Worm (Caenorhabditis elegans): Measurements from ENCODE around the gene fbxb-61.

DNA sequence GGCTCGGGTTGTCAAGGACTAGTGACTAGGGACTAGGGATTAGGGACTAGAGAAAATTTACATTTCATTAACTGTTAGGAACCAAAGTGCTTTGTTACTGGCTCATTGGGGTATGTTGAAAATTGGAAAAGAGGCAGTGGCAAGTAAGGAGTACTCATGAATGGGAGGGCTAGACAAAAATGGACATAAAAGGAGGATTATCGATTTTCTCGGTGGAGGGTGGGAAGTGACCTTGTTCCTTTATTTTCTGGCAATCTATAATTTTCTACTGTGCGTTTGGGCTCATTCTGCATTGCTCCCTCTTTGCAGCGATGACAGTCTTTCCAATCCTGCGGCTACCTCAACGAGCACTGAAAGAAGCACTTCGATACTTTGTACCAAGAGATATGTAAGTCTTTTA lies 6.4 kb upstream of the fbxb-61 start, which contains the start of gene fbxb-60:
- TF ChIP-seq ama-1 (optimal IDR thresholded peaks at IDR 0.05) (no peak), unc-62 (GFP tag; optimal IDR thresholded peaks at IDR 0.05) (no peak), sem-4 (tag; optimal IDR thresholded peaks at IDR 0.05) (no peak), skn-1 (tag; optimal IDR thresholded peaks at IDR 0.05) (no peak), elt-1 (tag; optimal IDR thresholded peaks at IDR 0.05) (no peak)

Measured in whole organism, L2 larva.